Worm (Caenorhabditis elegans) whole organism, L3 larva: ENCODE measurements around the gene gldi-7.

ENCODE experiments used
- R02D3.7 ChIP-seq: fragments of 150-350 bp; optimal IDR thresholded peaks from 2 replicates; lab custom pipeline; 2014; ENCODE audit warnings: missing biosample characterization, missing genetic modification characterization
- ZK546.5 ChIP-seq: sonication (generic microtip); optimal IDR thresholded peaks from 2 replicates; lab custom pipeline; 2017; ENCODE audit warnings: missing biosample characterization, missing genetic modification characterization
- aly-2 ChIP-seq: fragments of 150-350 bp; optimal IDR thresholded peaks from 2 replicates; lab custom pipeline; 2014; ENCODE audit warnings: missing biosample characterization, missing genetic modification characterization
- ama-1 ChIP-seq: fragments of 150-350 bp; optimal IDR thresholded peaks from 2 replicates; lab custom pipeline; 2018
- ceh-16 ChIP-seq: sonication (generic microtip); optimal IDR thresholded peaks from 2 replicates; lab custom pipeline; 2017; ENCODE audit warnings: missing biosample characterization, missing genetic modification characterization
- ceh-28 ChIP-seq: fragments of 150-350 bp; optimal IDR thresholded peaks from 2 replicates; lab custom pipeline; 2014; ENCODE audit warnings: missing biosample characterization, missing genetic modification reagents, missing genetic modification characterization
- ceh-82 ChIP-seq: fragments of 150-350 bp; optimal IDR thresholded peaks from 2 replicates; lab custom pipeline; 2014; ENCODE audit warnings: missing biosample characterization, missing genetic modification characterization
- ceh-9 ChIP-seq: sonication (generic microtip); optimal IDR thresholded peaks from 2 replicates; lab custom pipeline; 2018; ENCODE audit warnings: missing biosample characterization, missing genetic modification characterization
- daf-12 ChIP-seq: fragments of 150-350 bp; optimal IDR thresholded peaks from 2 replicates; lab custom pipeline; 2014; ENCODE audit warnings: missing biosample characterization, missing genetic modification reagents, missing genetic modification characterization
- egl-27 ChIP-seq: sonication (generic microtip); optimal IDR thresholded peaks from 4 replicates; lab custom pipeline; 2017; ENCODE audit warnings: missing biosample characterization, missing genetic modification reagents, missing genetic modification characterization
- egl-5 ChIP-seq: fragments of 150-350 bp; optimal IDR thresholded peaks from 2 replicates; lab custom pipeline; 2017; ENCODE audit warnings: missing biosample characterization, missing genetic modification reagents, missing genetic modification characterization, inconsistent platforms
- elt-1 ChIP-seq: fragments of 150-350 bp; optimal IDR thresholded peaks from 2 replicates; lab custom pipeline; 2014; ENCODE audit warnings: missing biosample characterization, missing genetic modification characterization
- elt-2 ChIP-seq: sonication (generic microtip); optimal IDR thresholded peaks from 2 replicates; lab custom pipeline; 2016; ENCODE audit warnings: missing genetic modification reagents, mild to moderate bottlenecking, missing genetic modification characterization, missing compliant biosample characterization
- elt-3 ChIP-seq, 3 experiments: fragments of 150-350 bp in 1 of 3; sonication (generic microtip) in 2 of 3; optimal IDR thresholded peaks; 2 replicates in 2 of 3; 4 replicates in 1 of 3; lab custom pipeline; 2014 to 2017; ENCODE audit warnings: missing biosample characterization in 3 of 3, missing genetic modification characterization in 3 of 3
- eor-1 ChIP-seq, 2 experiments: fragments of 150-350 bp; optimal IDR thresholded peaks; 2 replicates each; lab custom pipeline; 2014 to 2018; ENCODE audit warnings: missing biosample characterization in 2 of 2, missing genetic modification characterization in 2 of 2
- fkh-10 ChIP-seq: sonication (generic microtip); optimal IDR thresholded peaks from 2 replicates; lab custom pipeline; 2017; ENCODE audit warnings: missing biosample characterization, missing genetic modification reagents, missing genetic modification characterization
- fkh-2 ChIP-seq: fragments of 150-350 bp; optimal IDR thresholded peaks from 2 replicates; lab custom pipeline; 2014; ENCODE audit warnings: missing biosample characterization, missing genetic modification reagents, missing genetic modification characterization
- fos-1 ChIP-seq: fragments of 150-350 bp; optimal IDR thresholded peaks from 2 replicates; lab custom pipeline; 2014; ENCODE audit warnings: missing biosample characterization, missing genetic modification characterization
- hmg-11 ChIP-seq: sonication (generic microtip); optimal IDR thresholded peaks from 2 replicates; lab custom pipeline; 2016; ENCODE audit warnings: missing genetic modification characterization, missing compliant biosample characterization
- jun-1 ChIP-seq: fragments of 150-350 bp; optimal IDR thresholded peaks from 2 replicates; lab custom pipeline; 2014; ENCODE audit warnings: missing biosample characterization, missing genetic modification reagents, missing genetic modification characterization
- lin-15B ChIP-seq: fragments of 150-350 bp; optimal IDR thresholded peaks from 2 replicates; lab custom pipeline; 2014; ENCODE audit warnings: missing biosample characterization, missing genetic modification characterization
- lin-39 ChIP-seq: fragments of 150-350 bp; optimal IDR thresholded peaks from 2 replicates; lab custom pipeline; 2018; ENCODE audit warnings: missing biosample characterization, missing genetic modification reagents, missing genetic modification characterization
- lsy-12 ChIP-seq: sonication (generic microtip); optimal IDR thresholded peaks from 2 replicates; lab custom pipeline; 2016; ENCODE audit warnings: mild to moderate bottlenecking, missing genetic modification characterization, missing compliant biosample characterization
- mdl-1 ChIP-seq: fragments of 150-350 bp; optimal IDR thresholded peaks from 2 replicates; lab custom pipeline; 2014; ENCODE audit warnings: missing biosample characterization, missing genetic modification characterization
- mml-1 ChIP-seq: fragments of 150-350 bp; sonication (generic microtip); optimal IDR thresholded peaks from 3 replicates; lab custom pipeline; 2014; ENCODE audit warnings: missing biosample characterization, missing genetic modification characterization
- nfya-1 ChIP-seq: sonication (generic microtip); optimal IDR thresholded peaks from 2 replicates; lab custom pipeline; 2017; ENCODE audit warnings: missing genetic modification characterization, mild to moderate bottlenecking, missing compliant biosample characterization, antibody characterized with exemption, moderate library complexity; ENCODE audit not compliant: insufficient read depth
- nhr-11 ChIP-seq: fragments of 150-350 bp; optimal IDR thresholded peaks from 2 replicates; lab custom pipeline; 2014; ENCODE audit warnings: missing biosample characterization, missing genetic modification characterization
- nhr-12 ChIP-seq: fragments of 150-350 bp; optimal IDR thresholded peaks from 2 replicates; lab custom pipeline; 2014; ENCODE audit warnings: missing biosample characterization, missing genetic modification characterization
- nhr-23 ChIP-seq: fragments of 150-350 bp; optimal IDR thresholded peaks from 2 replicates; lab custom pipeline; 2014; ENCODE audit warnings: missing biosample characterization, missing genetic modification reagents, missing genetic modification characterization
- nhr-237 ChIP-seq: fragments of 150-350 bp; optimal IDR thresholded peaks from 2 replicates; lab custom pipeline; 2014; ENCODE audit warnings: missing biosample characterization, missing genetic modification characterization
- nhr-25 ChIP-seq: sonication (generic microtip); optimal IDR thresholded peaks from 2 replicates; lab custom pipeline; 2017; ENCODE audit warnings: missing biosample characterization, missing genetic modification characterization
- nhr-28 ChIP-seq: fragments of 150-350 bp; optimal IDR thresholded peaks from 2 replicates; lab custom pipeline; 2014; ENCODE audit warnings: missing biosample characterization, missing genetic modification characterization
- nhr-43 ChIP-seq: sonication (generic microtip); optimal IDR thresholded peaks from 2 replicates; lab custom pipeline; 2016; ENCODE audit warnings: mild to moderate bottlenecking, missing genetic modification characterization, missing compliant biosample characterization; ENCODE audit not compliant: poor library complexity, severe bottlenecking
- nhr-67 ChIP-seq: fragments of 150-350 bp; optimal IDR thresholded peaks from 2 replicates; lab custom pipeline; 2014; ENCODE audit warnings: missing biosample characterization, missing genetic modification characterization
- nhr-76 ChIP-seq: fragments of 150-350 bp; sonication (generic microtip); optimal IDR thresholded peaks from 5 replicates; lab custom pipeline; 2014; ENCODE audit warnings: missing biosample characterization, missing genetic modification characterization
- nhr-77 ChIP-seq: fragments of 150-350 bp; optimal IDR thresholded peaks from 2 replicates; lab custom pipeline; 2014; ENCODE audit warnings: missing biosample characterization, missing genetic modification characterization
- pha-4 ChIP-seq: fragments of 150-350 bp; optimal IDR thresholded peaks from 2 replicates; lab custom pipeline; 2014; ENCODE audit warnings: missing biosample characterization, missing genetic modification reagents, missing genetic modification characterization
- pqm-1 ChIP-seq: fragments of 150-350 bp; optimal IDR thresholded peaks from 2 replicates; lab custom pipeline; 2017; ENCODE audit warnings: missing biosample characterization, missing genetic modification characterization, inconsistent platforms
- sea-2 ChIP-seq: fragments of 150-350 bp; sonication (generic microtip); optimal IDR thresholded peaks from 4 replicates; lab custom pipeline; 2014; ENCODE audit warnings: missing biosample characterization, missing genetic modification reagents, missing genetic modification characterization
- skn-1 ChIP-seq: fragments of 150-350 bp; optimal IDR thresholded peaks from 2 replicates; lab custom pipeline; 2014; ENCODE audit warnings: missing biosample characterization, missing genetic modification characterization
- snpc-4 ChIP-seq: fragments of 150-350 bp; optimal IDR thresholded peaks from 2 replicates; lab custom pipeline; 2014; ENCODE audit warnings: missing biosample characterization, missing genetic modification characterization
- tbx-2 ChIP-seq: sonication (generic microtip); optimal IDR thresholded peaks from 2 replicates; lab custom pipeline; 2016; ENCODE audit warnings: mild to moderate bottlenecking, missing genetic modification characterization, missing compliant biosample characterization
- unc-39 ChIP-seq: sonication (generic microtip); optimal IDR thresholded peaks from 4 replicates; lab custom pipeline; 2017; ENCODE audit warnings: missing biosample characterization, missing genetic modification characterization
- unc-62 ChIP-seq: fragments of 150-350 bp; sonication (generic microtip); optimal IDR thresholded peaks from 4 replicates; lab custom pipeline; 2014; ENCODE audit warnings: missing biosample characterization, missing genetic modification reagents, missing genetic modification characterization
- zag-1 ChIP-seq: fragments of 150-350 bp; optimal IDR thresholded peaks from 2 replicates; lab custom pipeline; 2014; ENCODE audit warnings: missing biosample characterization, missing genetic modification characterization
- ztf-11 ChIP-seq: fragments of 150-350 bp; optimal IDR thresholded peaks from 2 replicates; lab custom pipeline; 2014; ENCODE audit warnings: missing biosample characterization, missing genetic modification characterization
- ztf-4 ChIP-seq: fragments of 150-350 bp; optimal IDR thresholded peaks from 2 replicates; lab custom pipeline; 2014; ENCODE audit warnings: missing biosample characterization, missing genetic modification characterization

Gene gldi-7

ce11 chrII:8561227-8561626 lies 30.2 kb upstream of the gldi-7 start, which contains the start of gene iff-2:
TSS of gene iff-2 (minus strand) at chrII:8561367.
- TF ChIP-seq nhr-77 (tag; lab: Kevin White, UChicago) (peak; percentile 94), nhr-76 (tag; lab: Kevin White, UChicago) (peak; percentile 85), ztf-11 (tag; lab: Kevin White, UChicago) (peak; percentile 22), ZK546.5 (tag; lab: Kevin White, UChicago) (peak; percentile 83), aly-2 (tag; lab: Kevin White, UChicago) (peak; percentile 53), elt-1 (tag; lab: Kevin White, UChicago) (peak; percentile 92), nhr-28 (tag; lab: Kevin White, UChicago) (peak; percentile 77), nhr-43 (tag; lab: Kevin White, UChicago) (peak; percentile 98), ceh-16 (tag; lab: Kevin White, UChicago) (peak; percentile 73), daf-12 (no peak), tbx-2 (tag; lab: Kevin White, UChicago) (peak; percentile 94), lin-39 (tag; lab: Kevin White, UChicago) (peak; percentile 100), nhr-11 (tag; lab: Kevin White, UChicago) (peak; percentile 99), nhr-23 (tag; lab: Kevin White, UChicago) (peak; percentile 100), mdl-1 (tag; lab: Kevin White, UChicago) (peak; percentile 92), R02D3.7 (peak; percentile 94), egl-5 (peak; percentile 99), egl-27 (peak; percentile 97), ceh-9 (tag; lab: Kevin White, UChicago) (no peak), zag-1 (peak; percentile 77), fos-1 (peak; percentile 96), nhr-25 (tag; lab: Kevin White, UChicago) (peak; percentile 100), hmg-11 (peak; percentile 97), unc-39 (tag; lab: Kevin White, UChicago) (peak; percentile 52), skn-1 (peak; percentile 96), pqm-1 (tag; lab: Kevin White, UChicago) (peak; percentile 99), nfya-1 (tag; lab: Kevin White, UChicago) (peak; percentile 99), snpc-4 (tag; lab: Kevin White, UChicago) (peak; percentile 95), elt-3 (tag; optimal IDR thresholded peaks at IDR 0.05; lab: Kevin White, UChicago) (peak; percentile 60 to 99 (median 98)), ama-1 (lab: Kevin White, UChicago) (peak; percentile 95), elt-2 (tag; lab: Kevin White, UChicago) (peak; percentile 97), eor-1 (tag; optimal IDR thresholded peaks at IDR 0.05; lab: Kevin White, UChicago) (peak in 1 of 2 experiments; percentile 82), pha-4 (peak; percentile 100), jun-1 (tag; lab: Kevin White, UChicago) (peak; percentile 99), nhr-12 (tag; lab: Kevin White, UChicago) (no peak), sea-2 (GFP tag; lab: Kevin White, UChicago) (no peak), ztf-4 (tag; lab: Kevin White, UChicago) (peak; percentile 88), lsy-12 (tag; lab: Kevin White, UChicago) (peak; percentile 99), nhr-237 (tag; lab: Kevin White, UChicago) (no peak), lin-15B (tag; lab: Kevin White, UChicago) (peak; percentile 100), nhr-67 (tag; lab: Kevin White, UChicago) (peak; percentile 29), fkh-2 (tag; lab: Kevin White, UChicago) (peak; percentile 67), fkh-10 (GFP tag; lab: Kevin White, UChicago) (peak; percentile 99), ceh-28 (tag; lab: Kevin White, UChicago) (peak; percentile 94), mml-1 (tag; lab: Kevin White, UChicago) (no peak), unc-62 (GFP tag; lab: Kevin White, UChicago) (peak; percentile 96), ceh-82 (tag; lab: Kevin White, UChicago) (peak; percentile 93)
